Worm (Caenorhabditis elegans) whole organism, L1 larva: ENCODE data around the gene C32D5.14.

Experiments used
- C04F5.9 ChIP-seq: sonication (generic microtip); optimal IDR thresholded peaks from 2 replicates; lab custom pipeline; 2016; ENCODE audit warnings: missing genetic modification characterization, missing compliant biosample characterization
- F16B12.6 ChIP-seq: fragments of 150-350 bp; optimal IDR thresholded peaks from 2 replicates; lab custom pipeline; 2014; ENCODE audit warnings: missing biosample characterization, missing genetic modification characterization
- alr-1 ChIP-seq: fragments of 200-800 bp; sonication (Bioruptor generic); optimal IDR thresholded peaks from 2 replicates; lab custom pipeline; 2018; ENCODE audit warnings: borderline replicate concordance, mild to moderate bottlenecking, missing genetic modification characterization, missing compliant biosample characterization
- ceh-82 ChIP-seq, 3 experiments: fragments of 150-350 bp in 1 of 3; sonication (generic microtip) in 2 of 3; optimal IDR thresholded peaks; 2 replicates each; lab custom pipeline; 2014 to 2017; ENCODE audit warnings: missing biosample characterization in 3 of 3, missing genetic modification characterization in 3 of 3
- ceh-90 ChIP-seq: sonication (generic microtip); optimal IDR thresholded peaks from 2 replicates; lab custom pipeline; 2016; ENCODE audit warnings: missing genetic modification characterization, missing compliant biosample characterization
- efl-1 ChIP-seq, 4 experiments: fragments of 150-350 bp; optimal IDR thresholded peaks in 3 of 4; peaks in 1 of 4; 1 replicate in 1 of 4; 2 replicates in 3 of 4; lab custom pipeline; 2014; ENCODE audit warnings: missing biosample characterization in 2 of 4, missing genetic modification characterization in 2 of 4, missing genetic modification reagents in 2 of 4
- egl-13 ChIP-seq: sonication (generic microtip); optimal IDR thresholded peaks from 2 replicates; lab custom pipeline; 2016; ENCODE audit warnings: missing genotype, missing genetic modification reagents, missing genetic modification characterization, missing compliant biosample characterization
- fkh-8 ChIP-seq: sonication (generic microtip); optimal IDR thresholded peaks from 2 replicates; lab custom pipeline; 2016; ENCODE audit warnings: mild to moderate bottlenecking, missing genetic modification characterization, missing compliant biosample characterization
- grh-1 ChIP-seq: fragments of 200-800 bp; sonication (Bioruptor generic); IDR thresholded peaks from 2 replicates; pipeline ENCODE4 v1.3.6; 2022; ENCODE audit warnings: missing genetic modification reagents, missing genetic modification characterization, missing compliant biosample characterization
- hlh-17 ChIP-seq: fragments of 200-800 bp; sonication (Bioruptor generic); optimal IDR thresholded peaks from 2 replicates; lab custom pipeline; 2018; ENCODE audit warnings: missing genetic modification characterization, mild to moderate bottlenecking, missing compliant biosample characterization, moderate library complexity, borderline replicate concordance
- irx-1 ChIP-seq: sonication (generic microtip); optimal IDR thresholded peaks from 2 replicates; lab custom pipeline; 2016; ENCODE audit warnings: missing genetic modification characterization, missing compliant biosample characterization
- jun-1 ChIP-seq: fragments of 150-350 bp; optimal IDR thresholded peaks from 2 replicates; lab custom pipeline; 2014; ENCODE audit warnings: missing biosample characterization, missing genetic modification reagents, missing genetic modification characterization
- lin-13 ChIP-seq: fragments of 150-350 bp; optimal IDR thresholded peaks from 2 replicates; lab custom pipeline; 2014; ENCODE audit warnings: missing biosample characterization, missing genetic modification reagents, missing genetic modification characterization
- lin-14 ChIP-seq: fragments of 200-800 bp; sonication (Bioruptor generic); optimal IDR thresholded peaks from 2 replicates; lab custom pipeline; 2018; ENCODE audit warnings: mild to moderate bottlenecking, missing genetic modification characterization, moderate library complexity, missing compliant biosample characterization
- lin-35 ChIP-seq, 2 experiments: fragments of 150-350 bp; optimal IDR thresholded peaks; 2 replicates each; lab custom pipeline; 2014; ENCODE audit warnings: missing biosample characterization in 2 of 2, missing genetic modification characterization in 2 of 2, missing genetic modification reagents in 2 of 2
- lin-39 ChIP-seq: fragments of 150-350 bp; optimal IDR thresholded peaks from 2 replicates; lab custom pipeline; 2014; ENCODE audit warnings: missing biosample characterization, missing genetic modification reagents, missing genetic modification characterization
- lir-3 ChIP-seq: sonication (generic microtip); optimal IDR thresholded peaks from 2 replicates; lab custom pipeline; 2016; ENCODE audit warnings: mild to moderate bottlenecking, missing genetic modification characterization, moderate library complexity, missing compliant biosample characterization; ENCODE audit not compliant: poor library complexity
- mab-9 ChIP-seq: fragments of 200-800 bp; sonication (Bioruptor generic); IDR thresholded peaks from 2 replicates; pipeline ENCODE4 v1.3.6; 2022; ENCODE audit warnings: missing genetic modification reagents, missing genetic modification characterization, missing compliant biosample characterization
- mef-2 ChIP-seq: fragments of 150-350 bp; optimal IDR thresholded peaks from 2 replicates; lab custom pipeline; 2014; ENCODE audit warnings: missing biosample characterization, missing genetic modification characterization
- mep-1 ChIP-seq: fragments of 150-350 bp; optimal IDR thresholded peaks from 2 replicates; lab custom pipeline; 2014; ENCODE audit warnings: missing biosample characterization, missing genetic modification characterization
- nhr-12 ChIP-seq: sonication (generic microtip); optimal IDR thresholded peaks from 2 replicates; lab custom pipeline; 2017; ENCODE audit warnings: missing biosample characterization, missing genetic modification characterization
- nhr-19 ChIP-seq: fragments of 200-800 bp; sonication (Bioruptor generic); conservative IDR thresholded peaks from 2 replicates; pipeline ENCODE4 v1.3.6; 2022; ENCODE audit warnings: missing genetic modification characterization, missing compliant biosample characterization
- nhr-20 ChIP-seq: sonication (generic microtip); optimal IDR thresholded peaks from 2 replicates; lab custom pipeline; 2016; ENCODE audit warnings: mild to moderate bottlenecking, missing genetic modification characterization, missing compliant biosample characterization
- nhr-71 ChIP-seq: sonication (generic microtip); optimal IDR thresholded peaks from 2 replicates; lab custom pipeline; 2016; ENCODE audit warnings: mild to moderate bottlenecking, missing genetic modification characterization, moderate library complexity, missing compliant biosample characterization
- nhr-85 ChIP-seq: sonication (generic microtip); peaks from one replicate; lab custom pipeline; 2016; ENCODE audit warnings: missing genetic modification characterization, inconsistent platforms, missing compliant biosample characterization
- nhr-90 ChIP-seq: sonication (generic microtip); optimal IDR thresholded peaks from 2 replicates; lab custom pipeline; 2016; ENCODE audit warnings: mild to moderate bottlenecking, missing genetic modification characterization, missing compliant biosample characterization; ENCODE audit not compliant: poor library complexity
- pag-3 ChIP-seq: sonication (generic microtip); optimal IDR thresholded peaks from 2 replicates; lab custom pipeline; 2017; ENCODE audit warnings: missing genetic modification characterization, mild to moderate bottlenecking, missing compliant biosample characterization, antibody characterized with exemption, borderline replicate concordance; ENCODE audit not compliant: insufficient read depth
- pax-3 ChIP-seq: fragments of 200-800 bp; sonication (Bioruptor generic); optimal IDR thresholded peaks from 2 replicates; lab custom pipeline; 2018; ENCODE audit warnings: mild to moderate bottlenecking, missing genetic modification characterization, moderate library complexity, missing compliant biosample characterization
- rnt-1 ChIP-seq: sonication (generic microtip); optimal IDR thresholded peaks from 2 replicates; lab custom pipeline; 2016; ENCODE audit warnings: mild to moderate bottlenecking, missing genetic modification characterization, moderate library complexity, missing compliant biosample characterization
- sox-4 ChIP-seq: sonication (generic microtip); optimal IDR thresholded peaks from 2 replicates; lab custom pipeline; 2016; ENCODE audit warnings: missing genetic modification characterization, missing compliant biosample characterization
- sptf-1 ChIP-seq: fragments of 150-350 bp; optimal IDR thresholded peaks from 2 replicates; lab custom pipeline; 2014; ENCODE audit warnings: missing biosample characterization, missing genetic modification characterization
- tbx-2 ChIP-seq: sonication (generic microtip); optimal IDR thresholded peaks from 2 replicates; lab custom pipeline; 2016; ENCODE audit warnings: missing genetic modification characterization, missing compliant biosample characterization
- unc-130 ChIP-seq: fragments of 150-350 bp; optimal IDR thresholded peaks from 2 replicates; lab custom pipeline; 2017; ENCODE audit warnings: missing biosample characterization, missing genetic modification characterization, inconsistent platforms
- unc-98 ChIP-seq: fragments of 200-800 bp; sonication (Bioruptor generic); IDR thresholded peaks from 2 replicates; pipeline ENCODE4 v1.3.6; 2022; ENCODE audit warnings: missing genetic modification characterization, missing compliant biosample characterization
- zag-1 ChIP-seq: fragments of 150-350 bp; optimal IDR thresholded peaks from 2 replicates; lab custom pipeline; 2014; ENCODE audit warnings: missing biosample characterization, missing genetic modification characterization

Gene C32D5.14

DNA sequence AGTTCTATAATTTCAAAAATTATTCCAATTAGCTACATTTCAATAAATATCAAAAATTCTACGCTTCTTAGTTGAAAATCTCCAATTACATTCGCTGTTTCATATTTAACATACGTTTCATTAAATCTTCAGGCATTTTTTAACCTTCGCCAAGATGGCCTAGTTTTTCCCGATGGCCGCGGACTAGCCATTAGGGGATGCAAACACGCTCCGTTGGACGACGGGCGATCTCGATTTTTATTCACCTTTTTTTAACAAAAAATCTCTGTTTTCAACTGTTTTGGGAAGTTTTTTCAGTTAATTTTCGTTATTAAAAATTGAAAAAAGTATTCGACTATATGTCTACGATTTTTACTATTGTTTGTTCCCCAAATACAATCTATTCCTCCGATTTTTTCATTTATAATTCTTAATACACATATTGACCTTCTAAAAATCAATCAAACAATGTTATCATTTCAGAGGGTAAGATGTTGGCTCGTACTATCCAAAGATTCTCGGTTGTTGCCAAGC lies 48.0 kb downstream of the C32D5.14 start, which contains the start of gene F58F12.1 (continued):
- TF ChIP-seq unc-98 (GFP tag; lab: Robert Waterston, UW) (peak; percentile 56), mab-9 (GFP tag; lab: Robert Waterston, UW) (no peak), nhr-71 (tag; lab: Kevin White, UChicago) (peak; percentile 72), alr-1 (tag; lab: Kevin White, UChicago) (no peak), rnt-1 (tag; lab: Kevin White, UChicago) (peak; percentile 95), sptf-1 (tag; lab: Kevin White, UChicago) (no peak), irx-1 (tag; lab: Kevin White, UChicago) (peak; percentile 73), lin-35 (GFP tag; optimal IDR thresholded peaks at IDR 0.05; lab: Kevin White, UChicago) (peak; percentile 68 to 74), fkh-8 (peak; percentile 56), F16B12.6 (tag; lab: Kevin White, UChicago) (peak; percentile 22), lin-39 (tag; lab: Kevin White, UChicago) (no peak), nhr-90 (tag; lab: Kevin White, UChicago) (peak; percentile 51), sox-4 (tag; lab: Kevin White, UChicago) (peak; percentile 41), ceh-82 (tag; optimal IDR thresholded peaks at IDR 0.05; lab: Kevin White, UChicago) (peak in 2 of 3 experiments; percentile 39 to 70), lin-13 (GFP tag; lab: Kevin White, UChicago) (peak; percentile 50), nhr-20 (peak; percentile 62), pax-3 (peak; percentile 38), grh-1 (no peak), zag-1 (tag; lab: Kevin White, UChicago) (no peak), pag-3 (tag; lab: Kevin White, UChicago) (no peak), egl-13 (tag; lab: Kevin White, UChicago) (peak; percentile 39), tbx-2 (tag; lab: Kevin White, UChicago) (peak; percentile 78), mep-1 (peak; percentile 81), nhr-12 (tag; lab: Kevin White, UChicago) (no peak), jun-1 (tag; lab: Kevin White, UChicago) (peak; percentile 44), lir-3 (tag; lab: Kevin White, UChicago) (peak; percentile 87), C04F5.9 (tag; lab: Kevin White, UChicago) (peak; percentile 30), nhr-19 (GFP tag; lab: Robert Waterston, UW) (peak; percentile 46), nhr-85 (peak; percentile 87), lin-14 (peak; percentile 73), ceh-90 (tag; lab: Kevin White, UChicago) (peak; percentile 83), unc-130 (tag; lab: Kevin White, UChicago) (peak; percentile 55), hlh-17 (no peak), efl-1 (optimal IDR thresholded peaks at IDR 0.05; lab: Kevin White, UChicago) (peak; percentile 66 to 73), efl-1 (GFP tag; optimal IDR thresholded peaks at IDR 0.05 in 1 of 2; lab: Kevin White, UChicago) (peak; percentile 61 to 94), mef-2 (tag; lab: Kevin White, UChicago) (no peak)
- TF ChIP-seq, all 84 proteins: peak for 41
